Fruit fly (Drosophila melanogaster) whole organism, embryonic: Measurements from ENCODE around the gene mRpL46.

Experiments
- Abd-B ChIP-seq: fragments of 200-800 bp; sonication (Bioruptor generic); optimal IDR thresholded peaks from 2 replicates; lab custom pipeline; 2018; ENCODE audit warnings: missing biosample characterization, mild to moderate bottlenecking, missing genetic modification characterization, moderate library complexity
- CG13123 ChIP-seq: fragments of 200-800 bp; sonication (Bioruptor generic); optimal IDR thresholded peaks from 2 replicates; lab custom pipeline; 2016; ENCODE audit warnings: missing biosample characterization, missing genetic modification characterization
- CG13624 ChIP-seq: fragments of 200-800 bp; sonication (Bioruptor generic); optimal IDR thresholded peaks from 2 replicates; lab custom pipeline; 2016; ENCODE audit warnings: missing biosample characterization, missing genetic modification characterization
- CG17361 ChIP-seq: fragments of 200-800 bp; sonication (Bioruptor generic); IDR thresholded peaks from 3 replicates; pipeline ENCODE4 v1.3.6; 2022; ENCODE audit warnings: missing biosample characterization, missing genetic modification characterization
- CG17829 ChIP-seq: fragments of 200-800 bp; optimal IDR thresholded peaks from 2 replicates; lab custom pipeline; 2019; ENCODE audit warnings: missing biosample characterization, mild to moderate bottlenecking, missing genetic modification characterization, moderate library complexity
- CG18476 ChIP-seq: fragments of 200-800 bp; sonication (Bioruptor generic); optimal IDR thresholded peaks from 2 replicates; lab custom pipeline; 2016; ENCODE audit warnings: missing biosample characterization, mild to moderate bottlenecking, missing genetic modification characterization
- CG2116 ChIP-seq: fragments of 200-800 bp; sonication (Bioruptor generic); optimal IDR thresholded peaks from 3 replicates; lab custom pipeline; 2018; ENCODE audit warnings: missing biosample characterization, mild to moderate bottlenecking, missing genetic modification characterization
- CG2120 ChIP-seq: fragments of 200-800 bp; sonication (Bioruptor generic); optimal IDR thresholded peaks from 3 replicates; lab custom pipeline; 2016; ENCODE audit warnings: missing biosample characterization, missing genetic modification characterization
- CG2712 ChIP-seq: fragments of 200-800 bp; optimal IDR thresholded peaks from 3 replicates; lab custom pipeline; 2019; ENCODE audit warnings: missing biosample characterization, mild to moderate bottlenecking, missing genetic modification characterization, moderate library complexity
- CG33213 ChIP-seq: fragments of 200-800 bp; sonication (Bioruptor generic); optimal IDR thresholded peaks from 3 replicates; lab custom pipeline; 2016; ENCODE audit warnings: missing biosample characterization, missing genetic modification characterization
- CG34224 ChIP-seq: fragments of 200-800 bp; sonication (Bioruptor generic); IDR thresholded peaks from 3 replicates; pipeline ENCODE4 v1.3.6; 2022; ENCODE audit warnings: missing biosample characterization, missing genetic modification characterization; ENCODE audit not compliant: partially characterized antibody
- CG34376 ChIP-seq: fragments of 200-800 bp; sonication (Bioruptor generic); optimal IDR thresholded peaks from 2 replicates; lab custom pipeline; 2018; ENCODE audit warnings: missing biosample characterization, mild to moderate bottlenecking, missing genetic modification characterization
- CG3995 ChIP-seq: fragments of 200-800 bp; sonication (Bioruptor generic); optimal IDR thresholded peaks from 3 replicates; lab custom pipeline; 2016; ENCODE audit warnings: missing biosample characterization, missing genetic modification characterization
- CG4360 ChIP-seq: fragments of 200-800 bp; sonication (Bioruptor generic); IDR thresholded peaks from 2 replicates; pipeline ENCODE4 v1.3.6; 2022; ENCODE audit warnings: missing biosample characterization, missing genetic modification characterization
- CG8290 ChIP-seq, 3 experiments: fragments of 200-800 bp; sonication (Bioruptor generic); optimal IDR thresholded peaks; 2 replicates each; lab custom pipeline; 2016 to 2019; ENCODE audit warnings: missing biosample characterization in 3 of 3, missing genetic modification characterization in 3 of 3, mild to moderate bottlenecking in 2 of 3, moderate library complexity in 1 of 3
- CG9437 ChIP-seq: fragments of 200-800 bp; sonication (Bioruptor generic); optimal IDR thresholded peaks from 2 replicates; lab custom pipeline; 2018; ENCODE audit warnings: missing biosample characterization, mild to moderate bottlenecking, missing genetic modification characterization
- Dll ChIP-seq: fragments of 200-800 bp; sonication (Bioruptor generic); IDR thresholded peaks from 4 replicates; pipeline ENCODE4 v1.3.6; 2022; ENCODE audit warnings: missing biosample characterization, missing genetic modification characterization; ENCODE audit not compliant: partially characterized antibody
- Doc2 ChIP-seq: fragments of 200-800 bp; sonication (Bioruptor generic); IDR thresholded peaks from 2 replicates; pipeline ENCODE4 v1.3.6; 2022; ENCODE audit warnings: missing biosample characterization, missing genetic modification characterization
- Dref ChIP-seq: fragments of 200-800 bp; sonication (Bioruptor generic); IDR thresholded peaks from 2 replicates; pipeline ENCODE4 v1.3.6; 2022; ENCODE audit warnings: missing biosample characterization, missing genetic modification characterization
- E2f1 ChIP-seq: fragments of 200-800 bp; sonication (Bioruptor generic); IDR thresholded peaks from 2 replicates; pipeline ENCODE4 v1.3.6; 2022; ENCODE audit warnings: missing biosample characterization, missing genetic modification characterization
- Elba2 ChIP-seq: fragments of 200-800 bp; sonication (Bioruptor generic); optimal IDR thresholded peaks from 3 replicates; lab custom pipeline; 2016; ENCODE audit warnings: missing biosample characterization, missing genetic modification characterization
- HmgZ ChIP-seq: fragments of 200-800 bp; sonication (Bioruptor generic); optimal IDR thresholded peaks from 2 replicates; lab custom pipeline; 2018; ENCODE audit warnings: missing biosample characterization, mild to moderate bottlenecking, missing genetic modification characterization
- Lhr ChIP-seq: fragments of 200-800 bp; sonication (Bioruptor generic); optimal IDR thresholded peaks from 3 replicates; lab custom pipeline; 2017; ENCODE audit warnings: mild to moderate bottlenecking, missing biosample characterization, missing genetic modification reagents, missing genetic modification characterization
- Med ChIP-seq: fragments of 200-800 bp; sonication (Bioruptor generic); peaks from one replicate; lab custom pipeline; 2016; ENCODE audit warnings: missing biosample characterization, missing genetic modification characterization, mild to moderate bottlenecking, inconsistent platforms, moderate library complexity
- Pdp1 ChIP-seq, 2 experiments: fragments of 200-800 bp; sonication (Bioruptor generic); optimal IDR thresholded peaks; 3 replicates each; lab custom pipeline; 2016; ENCODE audit warnings: missing biosample characterization in 2 of 2, missing genetic modification characterization in 2 of 2, mild to moderate bottlenecking in 1 of 2, moderate library complexity in 1 of 2
- Scr ChIP-seq: fragments of 200-800 bp; sonication (Bioruptor generic); IDR thresholded peaks from 2 replicates; pipeline ENCODE4 v1.3.6; 2022; ENCODE audit warnings: missing biosample characterization, missing genetic modification characterization; ENCODE audit not compliant: partially characterized antibody
- Stat92E ChIP-seq, 3 experiments: fragments of >200 bp in 2 of 3; fragments of 200-800 bp in 1 of 3; sonication (Bioruptor generic) in 1 of 3; optimal IDR thresholded peaks; 2 replicates each; lab custom pipeline; 2017 to 2019; ENCODE audit warnings: missing biosample characterization in 3 of 3, missing genetic modification characterization in 3 of 3, mild to moderate bottlenecking in 1 of 3, moderate library complexity in 1 of 3
- dm ChIP-seq: fragments of 200-800 bp; sonication (Bioruptor generic); optimal IDR thresholded peaks from 3 replicates; lab custom pipeline; 2016; ENCODE audit warnings: missing biosample characterization, missing genetic modification characterization
- esg ChIP-seq: fragments of 200-800 bp; sonication (Bioruptor generic); conservative IDR thresholded peaks from 2 replicates; pipeline ENCODE4 v1.3.6; 2022; ENCODE audit warnings: missing biosample characterization, missing genetic modification characterization
- fru ChIP-seq: fragments of >200 bp; optimal IDR thresholded peaks from 2 replicates; lab custom pipeline; 2017
- gfzf ChIP-seq: fragments of 200-800 bp; sonication (Bioruptor generic); optimal IDR thresholded peaks from 2 replicates; lab custom pipeline; 2016; ENCODE audit warnings: missing biosample characterization, mild to moderate bottlenecking, missing genetic modification characterization, moderate library complexity
- grau ChIP-seq: fragments of 200-800 bp; optimal IDR thresholded peaks from 3 replicates; lab custom pipeline; 2019; ENCODE audit warnings: missing biosample characterization, mild to moderate bottlenecking, missing genetic modification characterization, moderate library complexity
- gro ChIP-seq: fragments of 200-800 bp; sonication (Bioruptor generic); optimal IDR thresholded peaks from 2 replicates; lab custom pipeline; 2016; ENCODE audit warnings: missing biosample characterization, missing genetic modification characterization
- gt ChIP-seq: fragments of 200-800 bp; sonication (Bioruptor generic); IDR thresholded peaks from 2 replicates; pipeline ENCODE4 v1.3.6; 2022; ENCODE audit warnings: missing biosample characterization, missing genetic modification characterization
- hkb ChIP-seq, 2 experiments: fragments of 200-800 bp in 1 of 2; fragments of >200 bp in 1 of 2; sonication (Bioruptor generic) in 1 of 2; IDR thresholded peaks in 1 of 2; optimal IDR thresholded peaks in 1 of 2; 2 replicates each; pipeline versions ENCODE4 v1.3.6 to Lab custom; 2017 to 2022; ENCODE audit warnings: missing biosample characterization in 1 of 2, missing genetic modification characterization in 1 of 2
- ken ChIP-seq: fragments of 200-800 bp; sonication (Bioruptor generic); IDR thresholded peaks from 3 replicates; pipeline ENCODE4 v1.3.6; 2022; ENCODE audit warnings: missing biosample characterization, missing genetic modification characterization
- knrl ChIP-seq: fragments of 200-800 bp; sonication (Bioruptor generic); IDR thresholded peaks from 3 replicates; pipeline ENCODE4 v1.3.6; 2022; ENCODE audit warnings: missing biosample characterization, missing genetic modification characterization; ENCODE audit not compliant: partially characterized antibody
- lilli ChIP-seq: fragments of 200-800 bp; sonication (Bioruptor generic); optimal IDR thresholded peaks from 3 replicates; lab custom pipeline; 2016; ENCODE audit warnings: missing biosample characterization, missing genetic modification characterization
- lola ChIP-seq, 3 experiments: fragments of >200 bp in 2 of 3; fragments of 200-800 bp in 1 of 3; sonication (Bioruptor generic) in 1 of 3; optimal IDR thresholded peaks; 2 replicates each; lab custom pipeline; 2017 to 2019; ENCODE audit warnings: missing biosample characterization in 3 of 3, missing genetic modification characterization in 3 of 3, mild to moderate bottlenecking in 1 of 3, moderate library complexity in 1 of 3
- nerfin-1 ChIP-seq: fragments of 200-800 bp; sonication (Bioruptor generic); optimal IDR thresholded peaks from 3 replicates; lab custom pipeline; 2019; ENCODE audit warnings: missing biosample characterization, mild to moderate bottlenecking, missing genetic modification characterization, moderate library complexity
- nmo ChIP-seq: fragments of 200-800 bp; sonication (Bioruptor generic); optimal IDR thresholded peaks from 2 replicates; lab custom pipeline; 2018; ENCODE audit warnings: missing biosample characterization, mild to moderate bottlenecking, missing genetic modification characterization, moderate library complexity
- peb ChIP-seq: fragments of 200-800 bp; sonication (Bioruptor generic); IDR thresholded peaks from 2 replicates; pipeline ENCODE4 v1.3.6; 2022; ENCODE audit warnings: missing biosample characterization, missing genetic modification characterization
- pzg ChIP-seq: fragments of 200-800 bp; sonication (Bioruptor generic); optimal IDR thresholded peaks from 3 replicates; lab custom pipeline; 2018; ENCODE audit warnings: missing biosample characterization, mild to moderate bottlenecking, missing genetic modification characterization, moderate library complexity
- row ChIP-seq: fragments of 200-800 bp; sonication (Bioruptor generic); IDR thresholded peaks from 3 replicates; pipeline ENCODE4 v1.3.6; 2022; ENCODE audit warnings: missing biosample characterization, missing genetic modification characterization
- sens ChIP-seq: fragments of 200-800 bp; sonication (Bioruptor generic); peaks from one replicate; lab custom pipeline; 2016; ENCODE audit warnings: missing biosample characterization, missing genetic modification characterization
- stwl ChIP-seq: fragments of 200-800 bp; sonication (Bioruptor generic); optimal IDR thresholded peaks from 3 replicates; lab custom pipeline; 2018; ENCODE audit warnings: missing biosample characterization, mild to moderate bottlenecking, missing genetic modification characterization, moderate library complexity
- vnd ChIP-seq: fragments of 200-800 bp; sonication (Bioruptor generic); IDR thresholded peaks from 3 replicates; pipeline ENCODE4 v1.3.6; 2022; ENCODE audit warnings: missing biosample characterization, missing genetic modification characterization; ENCODE audit not compliant: partially characterized antibody
- wek ChIP-seq: fragments of 200-800 bp; sonication (Bioruptor generic); optimal IDR thresholded peaks from 3 replicates; lab custom pipeline; 2018; ENCODE audit warnings: missing biosample characterization, mild to moderate bottlenecking, missing genetic modification characterization, moderate library complexity
- zen ChIP-seq: fragments of 200-800 bp; sonication (Bioruptor generic); optimal IDR thresholded peaks from 3 replicates; lab custom pipeline; 2018; ENCODE audit warnings: missing biosample characterization, mild to moderate bottlenecking, missing genetic modification characterization, moderate library complexity

mRpL46 gene

dm6 chr3L:1802802-1803201, 25.6 kb downstream of the mRpL46 start, which contains the start of the genes JTBR and CG42676 (continued):
- TF ChIP-seq Dref (GFP tag; lab: Robert Waterston, UW), result no peak
- TF ChIP-seq CG33213 (GFP tag; lab: Kevin White, UChicago), result peak; percentile 19
- TF ChIP-seq CG34224 (GFP tag; lab: Robert Waterston, UW), result peak; percentile 62; the same call in 2 of the 3 replicates
- no peak for TF ChIP-seq ken (GFP tag; lab: Robert Waterston, UW)
- peak in 1 of 2 experiments; percentile 45 for TF ChIP-seq Pdp1 (GFP tag; optimal IDR thresholded peaks at IDR 0.05; lab: Kevin White, UChicago)
- TF ChIP-seq knrl (GFP tag; lab: Robert Waterston, UW), result peak; percentile 71
- TF ChIP-seq stwl (tag; lab: Kevin White, UChicago), result peak; percentile 75
- TF ChIP-seq Doc2, result no peak
- peak; percentile 42 for TF ChIP-seq CG8290 (GFP tag; optimal IDR thresholded peaks at IDR 0.05; lab: Kevin White, UChicago)
- TF ChIP-seq CG8290 (tag; optimal IDR thresholded peaks at IDR 0.05; lab: Kevin White, UChicago), result no peak
- peak; percentile 29 for TF ChIP-seq grau (tag; lab: Kevin White, UChicago)
- peak; percentile 52 for TF ChIP-seq CG2712 (tag; lab: Kevin White, UChicago)
- TF ChIP-seq CG3995 (GFP tag; lab: Kevin White, UChicago), result peak; percentile 2
- peak; percentile 73 for TF ChIP-seq gfzf (GFP tag; lab: Kevin White, UChicago)
- no peak for TF ChIP-seq peb (GFP tag; lab: Robert Waterston, UW)
- peak; percentile 57 for TF ChIP-seq Elba2 (GFP tag; lab: Kevin White, UChicago)
- no peak for TF ChIP-seq fru (lab: Kevin White, UChicago)
- no peak for TF ChIP-seq gt (GFP tag; lab: Robert Waterston, UW)
- no peak for TF ChIP-seq E2f1 (GFP tag; lab: Robert Waterston, UW)
- TF ChIP-seq CG17829 (tag; lab: Kevin White, UChicago), result peak; percentile 35
- TF ChIP-seq CG17361, result no peak; the same call in 2 of the 3 replicates
- TF ChIP-seq nerfin-1 (tag; lab: Kevin White, UChicago), result peak; percentile 24
- peak; percentile 75 for TF ChIP-seq Lhr
- TF ChIP-seq CG13624 (GFP tag; lab: Kevin White, UChicago), result peak; percentile 1
- no peak for TF ChIP-seq CG4360 (GFP tag; lab: Robert Waterston, UW)
- peak; percentile 39; the same call in 1 of the 4 replicates for TF ChIP-seq Dll (GFP tag; lab: Robert Waterston, UW)
- peak; percentile 28 for TF ChIP-seq HmgZ (tag; lab: Kevin White, UChicago)
- TF ChIP-seq Med (GFP tag; lab: Kevin White, UChicago), result peak; percentile 81
- TF ChIP-seq CG18476 (GFP tag; lab: Kevin White, UChicago), result no peak
- peak; percentile 34 for TF ChIP-seq CG2116 (GFP tag; lab: Kevin White, UChicago)
- TF ChIP-seq wek, result no peak
- peak; percentile 20 for TF ChIP-seq gro
- TF ChIP-seq row (GFP tag; lab: Robert Waterston, UW), result peak; percentile 87
- peak; percentile 71 for TF ChIP-seq sens (GFP tag; lab: Kevin White, UChicago)
- peak; percentile 54 for TF ChIP-seq nmo (GFP tag; lab: Kevin White, UChicago)
- peak; percentile 29 for TF ChIP-seq CG9437 (GFP tag; lab: Kevin White, UChicago)
- 0 out of 3 replicates have a peak, but pooled peaks have one; percentile 28 for TF ChIP-seq vnd (GFP tag; lab: Robert Waterston, UW)
- TF ChIP-seq hkb (optimal IDR thresholded peaks at IDR 0.05; lab: Kevin White, UChicago), result no peak
- no peak for TF ChIP-seq hkb (GFP tag; IDR thresholded peaks at IDR 0.05; lab: Robert Waterston, UW)
- peak; percentile 29 for TF ChIP-seq dm (GFP tag; lab: Kevin White, UChicago)
- TF ChIP-seq pzg (GFP tag; lab: Kevin White, UChicago), result peak; percentile 65
- TF ChIP-seq CG2120 (GFP tag; lab: Kevin White, UChicago), result peak; percentile 41
- TF ChIP-seq Scr (GFP tag; lab: Robert Waterston, UW), result peak; percentile 52
- peak; percentile 23 for TF ChIP-seq lilli (GFP tag; lab: Kevin White, UChicago)
- peak; percentile 29 for TF ChIP-seq CG34376
- no peak for TF ChIP-seq esg (GFP tag; lab: Robert Waterston, UW)
- TF ChIP-seq Abd-B (GFP tag; lab: Kevin White, UChicago), result peak; percentile 42
- no peak for TF ChIP-seq CG13123
- TF ChIP-seq lola (GFP tag; optimal IDR thresholded peaks at IDR 0.05; lab: Kevin White, UChicago), result peak in 1 of 3 experiments; percentile 35
- TF ChIP-seq zen (tag; lab: Kevin White, UChicago), result peak; percentile 14
- TF ChIP-seq Stat92E (GFP tag; optimal IDR thresholded peaks at IDR 0.05; lab: Kevin White, UChicago), result peak in 1 of 3 experiments; percentile 21
